Worm (Caenorhabditis elegans) whole organism, early embryonic: Measurements from ENCODE around the gene clec-157.

Experiments used
- aly-1 ChIP-seq: sonication (generic microtip); optimal IDR thresholded peaks from 2 replicates; lab custom pipeline; 2016; ENCODE audit warnings: missing genetic modification characterization, missing compliant biosample characterization
- ama-1 ChIP-seq: fragments of 150-350 bp; optimal IDR thresholded peaks from 2 replicates; lab custom pipeline; 2014
- ceh-13 ChIP-seq: fragments of 200-800 bp; sonication (Bioruptor generic); optimal IDR thresholded peaks from 2 replicates; lab custom pipeline; 2018; ENCODE audit warnings: mild to moderate bottlenecking, missing genetic modification characterization, missing compliant biosample characterization
- flt-1 ChIP-seq: fragments of 200-800 bp; sonication (Bioruptor generic); IDR thresholded peaks from 2 replicates; pipeline ENCODE4 v1.3.6; 2022; ENCODE audit warnings: missing genetic modification characterization, missing compliant biosample characterization

DNA sequence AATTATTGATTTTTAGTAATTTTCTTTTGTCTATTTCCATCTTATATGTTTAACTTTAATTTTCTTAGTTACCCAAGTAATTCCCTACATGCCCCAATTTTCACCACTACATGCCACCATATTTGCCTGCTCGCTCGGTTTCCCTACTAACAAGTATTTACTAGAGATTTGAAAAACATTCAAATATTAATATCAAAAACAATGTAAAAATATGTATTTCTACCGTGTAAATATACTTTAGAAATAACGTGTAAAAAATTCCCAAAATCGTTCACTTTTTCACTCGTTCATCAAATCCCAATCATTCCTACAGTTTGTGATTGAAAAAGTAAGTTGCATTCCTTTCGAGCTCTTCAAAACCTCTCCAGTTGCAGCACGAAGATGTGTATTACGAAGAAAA is 17.6 kb downstream of the clec-157 start, which contains the start of gene F26A1.3:
- TF ChIP-seq flt-1 (no peak), ceh-13 (no peak), aly-1 (tag; lab: Kevin White, UChicago) (no peak), ama-1 (lab: Kevin White, UChicago) (no peak)
